Worm (Caenorhabditis elegans) whole organism, L4 larva: Measurements from ENCODE around the gene F40G9.14.

Experiments used
- egl-27 ChIP-seq: sonication (generic microtip); optimal IDR thresholded peaks from 3 replicates; lab custom pipeline; 2017; ENCODE audit warnings: missing biosample characterization, missing genetic modification reagents, missing genetic modification characterization
- spr-3 ChIP-seq: fragments of 200-800 bp; sonication (Bioruptor generic); optimal IDR thresholded peaks from 2 replicates; lab custom pipeline; 2018; ENCODE audit warnings: mild to moderate bottlenecking, missing genetic modification characterization, missing compliant biosample characterization

DNA sequence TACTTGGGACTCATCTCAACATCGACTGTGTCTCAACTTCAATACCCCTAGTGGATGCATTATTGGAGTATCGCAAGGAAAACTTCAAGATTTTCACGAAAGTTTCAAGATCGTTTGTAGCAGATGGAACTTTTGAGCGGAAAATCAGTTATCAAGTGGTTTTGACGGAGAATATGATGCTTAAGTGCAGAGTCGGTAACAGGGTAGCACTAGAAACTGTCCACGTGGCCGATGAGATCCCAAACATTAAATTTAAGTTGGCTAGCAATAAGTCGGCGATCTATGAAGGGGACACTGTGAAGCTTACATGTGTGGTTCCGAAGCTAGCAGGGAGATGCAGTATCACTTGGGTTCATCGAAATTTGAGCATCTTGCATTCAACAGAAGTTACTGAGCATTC is 18.5 kb downstream of the F40G9.14 start:
- TF ChIP-seq spr-3 = no peak
- TF ChIP-seq egl-27 (tag; lab: Kevin White, UChicago) = no peak
